Fruit fly (Drosophila melanogaster): ENCODE results near the gene Mitofilin.

DNA sequence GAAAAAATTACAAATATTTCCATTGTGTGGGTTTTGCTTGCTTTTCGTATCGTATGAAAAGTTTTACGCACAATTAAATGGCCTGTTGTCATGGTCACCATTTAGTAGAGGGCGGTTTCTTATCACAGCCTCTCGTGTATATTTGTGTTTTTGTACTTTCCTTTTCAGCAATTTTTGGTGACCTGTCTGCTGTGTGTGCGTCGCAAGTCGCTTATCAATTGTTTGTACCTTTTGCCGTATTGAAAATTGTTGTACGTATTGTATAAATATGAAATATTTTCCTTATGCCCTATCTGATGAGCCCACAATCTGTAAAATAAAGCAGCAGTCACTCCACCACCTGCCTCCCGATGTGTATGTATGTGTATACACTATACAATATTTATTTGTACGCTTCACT, 43.3 kb upstream of the Mitofilin start:
- peak; percentile 59 for TF ChIP-seq fkh (GFP tag; optimal IDR thresholded peaks at IDR 0.05)
- TF ChIP-seq topi (GFP tag; optimal IDR thresholded peaks at IDR 0.05) = no peak

Data from whole organism, prepupa.